Fruit fly (Drosophila melanogaster): Measurements from ENCODE around the gene TTLL1A.
A peak's percentile ranks its signal among the peaks of the same experiment; 100 is the strongest.

Gene TTLL1A

DNA sequence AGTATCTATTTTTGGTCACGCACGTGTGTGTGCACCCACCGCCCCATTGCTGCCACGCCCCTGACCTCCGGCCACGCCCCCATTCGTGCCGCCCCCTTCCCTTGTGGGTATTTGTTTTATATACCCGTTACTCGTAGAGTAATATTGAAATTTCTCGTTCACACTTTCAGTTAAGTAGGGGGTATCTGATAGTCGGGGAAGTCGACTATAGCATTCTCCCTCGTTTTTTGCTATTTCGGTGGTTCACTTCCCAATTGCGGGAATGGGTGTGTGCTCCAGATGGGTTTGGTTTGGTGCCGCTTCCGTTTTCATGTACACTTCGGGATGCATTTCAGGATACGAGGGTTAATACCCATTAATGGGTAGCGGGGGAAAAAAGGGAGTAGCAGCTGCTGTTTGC is 35.1 kb downstream of the TTLL1A start:
- TF ChIP-seq CG4496 (GFP tag; IDR thresholded peaks at IDR 0.05) (no peak), Pif1A (GFP tag; optimal IDR thresholded peaks at IDR 0.05) (no peak), CG8301 (tag; optimal IDR thresholded peaks at IDR 0.05) (no peak), rn (GFP tag; IDR thresholded peaks at IDR 0.05) (no peak), CG12605 (GFP tag; IDR thresholded peaks at IDR 0.05) (no peak)

DNA sequence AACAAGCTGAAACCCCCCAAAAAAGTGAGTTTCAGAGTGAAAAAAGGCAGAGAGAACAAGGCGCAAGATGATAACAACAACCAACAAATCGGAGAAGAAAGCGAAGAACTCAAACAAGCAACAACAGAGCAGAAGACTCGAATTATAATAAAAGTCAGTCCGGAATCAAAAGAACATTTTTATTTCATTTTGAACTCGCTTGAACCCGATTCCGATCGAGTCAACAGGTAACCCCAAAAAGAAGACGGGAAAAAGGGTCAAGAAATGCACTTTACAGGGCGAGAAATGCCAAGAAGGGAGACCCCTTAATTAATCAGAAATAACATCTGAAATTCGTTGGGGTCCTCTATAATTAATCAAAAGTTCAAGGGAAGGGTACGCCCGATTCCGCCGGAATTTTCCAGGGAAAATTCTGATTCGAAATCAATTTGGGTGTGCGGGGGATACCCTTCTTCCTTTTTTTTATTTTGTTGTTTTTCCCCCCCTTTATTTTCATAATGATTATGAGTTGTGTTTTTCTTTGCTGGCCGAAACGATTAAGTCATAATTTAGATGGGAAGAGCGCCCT is 39.9 kb downstream of the TTLL1A start:
- TF ChIP-seq CG8301 (tag; optimal IDR thresholded peaks at IDR 0.05): no peak
- TF ChIP-seq CG8159 (tag; optimal IDR thresholded peaks at IDR 0.05): no peak
- no peak for TF ChIP-seq CG12605 (GFP tag; IDR thresholded peaks at IDR 0.05)
- no peak for TF ChIP-seq Snoo (tag; optimal IDR thresholded peaks at IDR 0.05)
- no peak for TF ChIP-seq CG9948 (tag; optimal IDR thresholded peaks at IDR 0.05)
- TF ChIP-seq Ets98B (GFP tag; IDR thresholded peaks at IDR 0.05): no peak
- TF ChIP-seq D1 (tag; optimal IDR thresholded peaks at IDR 0.05): no peak
- no peak for TF ChIP-seq CG34367 (tag; optimal IDR thresholded peaks at IDR 0.05)
- no peak for TF ChIP-seq Pif1B (GFP tag; optimal IDR thresholded peaks at IDR 0.05)
- no peak for TF ChIP-seq Pif1A (GFP tag; optimal IDR thresholded peaks at IDR 0.05)
- no peak for TF ChIP-seq gl (tag; optimal IDR thresholded peaks at IDR 0.05)
- TF ChIP-seq CG14655 (GFP tag; optimal IDR thresholded peaks at IDR 0.05): no peak
- TF ChIP-seq rn (GFP tag; IDR thresholded peaks at IDR 0.05): no peak
- no peak for TF ChIP-seq CG10348 (GFP tag; IDR thresholded peaks at IDR 0.05)
- TF ChIP-seq CG13204 (GFP tag; optimal IDR thresholded peaks at IDR 0.05): no peak
- TF ChIP-seq CG15710 (tag; optimal IDR thresholded peaks at IDR 0.05): no peak
- no peak for TF ChIP-seq CG32121 (GFP tag; IDR thresholded peaks at IDR 0.05)
- TF ChIP-seq fd96Ca (GFP tag; IDR thresholded peaks at IDR 0.05): no peak
- no peak for TF ChIP-seq EcR (GFP tag; optimal IDR thresholded peaks at IDR 0.05)
- no peak for TF ChIP-seq CG17806 (tag; optimal IDR thresholded peaks at IDR 0.05)

DNA sequence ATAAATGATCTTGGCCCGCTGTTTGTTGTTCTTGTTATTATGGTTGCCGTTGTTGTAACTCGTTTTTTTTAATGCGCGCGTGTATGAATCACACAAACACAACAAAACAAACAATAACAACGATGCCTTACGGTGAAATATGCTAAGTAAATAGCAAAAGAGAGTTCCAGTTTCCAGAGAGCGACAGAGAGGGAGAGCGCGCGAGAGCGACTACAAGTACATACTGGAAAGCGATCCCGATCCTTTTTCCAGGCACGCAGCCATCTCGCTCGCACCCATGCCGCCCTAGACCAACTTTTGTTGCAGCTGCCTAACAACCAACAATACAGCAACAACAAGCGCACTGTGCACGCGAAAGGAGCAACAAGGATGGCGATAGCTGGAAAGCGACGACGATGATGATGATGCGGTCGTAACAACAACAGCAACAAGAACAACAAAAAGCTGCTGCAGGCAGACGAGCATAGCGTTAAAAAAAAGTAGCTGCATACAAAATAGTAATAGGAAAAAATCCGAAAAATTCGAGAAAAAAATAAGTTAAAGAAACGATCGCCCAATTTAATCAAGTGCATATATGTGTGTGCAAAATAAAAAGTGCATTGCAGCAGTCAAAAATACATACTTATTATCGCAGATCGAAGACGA is 41.9 kb downstream of the TTLL1A start:
- TF ChIP-seq CG8301 (tag; optimal IDR thresholded peaks at IDR 0.05) (no peak), fd96Ca (GFP tag; IDR thresholded peaks at IDR 0.05) (no peak; the same call in 2 of the 3 replicates), CG13204 (GFP tag; optimal IDR thresholded peaks at IDR 0.05) (peak; percentile 39), CG4496 (GFP tag; IDR thresholded peaks at IDR 0.05) (peak; percentile 62; the same call in 2 of the 3 replicates)

DNA sequence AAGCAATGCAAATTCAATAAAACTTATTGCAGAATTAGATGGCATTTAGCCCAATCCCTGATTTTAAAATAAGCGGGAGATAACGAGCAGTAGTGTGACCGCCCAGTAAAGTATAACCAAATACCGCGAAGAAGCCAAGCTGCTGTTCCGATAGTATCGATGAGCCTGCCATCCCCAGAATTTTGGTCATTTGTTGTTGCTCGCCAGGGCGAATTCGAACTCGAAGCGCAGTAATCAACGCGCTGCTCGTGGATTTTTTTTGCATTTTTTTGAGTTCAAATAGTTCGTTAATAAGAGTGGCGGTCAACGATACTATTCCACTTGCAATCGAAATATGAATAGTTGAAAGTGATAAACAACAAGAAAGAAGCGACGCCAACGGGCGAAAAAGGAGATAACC is 42.6 kb downstream of the TTLL1A start, which contains the start of gene baz:
baz (plus strand) TSS at position 188 of the 400 bp plus-strand sequence.
- TF ChIP-seq EcR (GFP tag; optimal IDR thresholded peaks at IDR 0.05) (peak; percentile 15), Snoo (tag; optimal IDR thresholded peaks at IDR 0.05) (peak; percentile 5), CG8159 (tag; optimal IDR thresholded peaks at IDR 0.05) (no peak)

- TF ChIP-seq EcR (GFP tag; optimal IDR thresholded peaks at IDR 0.05): no peak
- TF ChIP-seq gl (tag; optimal IDR thresholded peaks at IDR 0.05): no peak
- no peak for TF ChIP-seq CG8159 (tag; optimal IDR thresholded peaks at IDR 0.05)
These were observed 43.3 kb downstream of the TTLL1A start, which contains the start of gene xmas for dm6 chrX:17159116-17159515. Gene xmas (minus strand): TSS chrX:17159306.
